Worm (Caenorhabditis elegans) whole organism, late embryonic: Measurements from ENCODE around the gene nas-3.

Experiments used
- nhr-232 ChIP-seq: sonication (generic microtip); optimal IDR thresholded peaks from 2 replicates; lab custom pipeline; 2016; ENCODE audit warnings: missing genetic modification characterization, missing compliant biosample characterization
- pax-1 ChIP-seq: fragments of 150-350 bp; optimal IDR thresholded peaks from 2 replicates; lab custom pipeline; 2014; ENCODE audit warnings: missing biosample characterization, missing genetic modification characterization

DNA sequence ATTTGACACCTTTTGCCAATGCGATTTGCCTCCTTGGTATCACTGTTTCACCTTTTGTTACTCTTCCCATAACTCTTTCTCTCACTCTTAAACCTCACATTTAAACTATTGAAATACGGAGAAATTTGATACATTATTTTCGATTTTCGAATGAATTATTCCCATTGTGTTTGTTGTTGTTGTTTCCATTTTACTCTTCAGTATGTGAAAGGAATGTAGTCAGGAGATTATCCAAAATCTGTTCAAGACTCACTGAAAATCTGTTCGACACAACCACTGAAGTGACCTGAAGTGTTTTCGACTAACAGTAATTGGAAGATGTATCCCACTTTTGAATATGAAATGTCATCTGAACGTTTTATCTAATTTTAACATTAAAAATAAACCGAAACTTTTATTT is 36.9 kb upstream of the nas-3 start:
- TF ChIP-seq pax-1 (tag; lab: Kevin White, UChicago) = no peak
- no peak for TF ChIP-seq nhr-232 (tag; lab: Kevin White, UChicago)
